Fruit fly (Drosophila melanogaster): Measurements from ENCODE around the gene CG10336.
A peak's percentile ranks its signal among the peaks of the same experiment; 100 is the strongest.

The CG10336 gene

DNA sequence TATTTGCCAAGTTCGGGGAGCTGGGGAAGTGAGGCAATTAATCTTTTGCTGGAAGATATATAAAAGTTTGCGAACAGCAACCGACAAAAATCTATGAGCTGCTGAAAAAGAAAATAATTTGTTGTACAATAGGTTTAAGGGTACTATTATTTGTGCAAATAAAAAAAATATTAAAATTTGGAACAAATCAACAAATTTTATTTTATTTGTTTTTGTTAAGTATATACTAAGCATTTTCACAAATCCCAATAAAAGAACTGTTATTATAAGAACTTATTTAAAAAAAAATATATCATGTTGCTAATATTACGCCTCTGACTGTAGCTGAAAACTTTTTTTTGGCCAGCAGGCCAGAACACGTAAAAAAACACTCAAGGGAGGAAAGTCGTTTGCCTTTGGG is 31.2 kb upstream of the CG10336 start (continued):
- TF ChIP-seq ems (GFP tag; optimal IDR thresholded peaks at IDR 0.05) (no peak), Nf-YC (tag; optimal IDR thresholded peaks at IDR 0.05) (peak; percentile 9), Fer2 (tag; optimal IDR thresholded peaks at IDR 0.05) (peak; percentile 7), Dek (tag; optimal IDR thresholded peaks at IDR 0.05) (no peak), CG13424 (tag; optimal IDR thresholded peaks at IDR 0.05) (peak; percentile 13), crp (GFP tag; optimal IDR thresholded peaks at IDR 0.05) (no peak), unc-4 (GFP tag; IDR thresholded peaks at IDR 0.05; ENCODE audit: partially characterized antibody) (no peak), gem (tag; optimal IDR thresholded peaks at IDR 0.05) (peak; percentile 35), slp2 (GFP tag; optimal IDR thresholded peaks at IDR 0.05) (no peak), Med (GFP tag) (peak; percentile 28), tap (tag; optimal IDR thresholded peaks at IDR 0.05) (no peak), CG11696 (GFP tag; IDR thresholded peaks at IDR 0.05) (0 out of 2 replicates have a peak, but pooled peaks have one; percentile 18), CG17361 (GFP tag; IDR thresholded peaks at IDR 0.05) (peak; percentile 57; the same call in 2 of the 3 replicates), CG17359 (tag; optimal IDR thresholded peaks at IDR 0.05) (peak; percentile 28), Eip74EF (GFP tag; optimal IDR thresholded peaks at IDR 0.05) (peak in 1 of 2 experiments; percentile 5), Taf1 (GFP tag; IDR thresholded peaks at IDR 0.05) (no peak), CG33213 (GFP tag; optimal IDR thresholded peaks at IDR 0.05) (no peak), Gsc (GFP tag; IDR thresholded peaks at IDR 0.05) (no peak), run (tag; optimal IDR thresholded peaks at IDR 0.05) (no peak)

DNA sequence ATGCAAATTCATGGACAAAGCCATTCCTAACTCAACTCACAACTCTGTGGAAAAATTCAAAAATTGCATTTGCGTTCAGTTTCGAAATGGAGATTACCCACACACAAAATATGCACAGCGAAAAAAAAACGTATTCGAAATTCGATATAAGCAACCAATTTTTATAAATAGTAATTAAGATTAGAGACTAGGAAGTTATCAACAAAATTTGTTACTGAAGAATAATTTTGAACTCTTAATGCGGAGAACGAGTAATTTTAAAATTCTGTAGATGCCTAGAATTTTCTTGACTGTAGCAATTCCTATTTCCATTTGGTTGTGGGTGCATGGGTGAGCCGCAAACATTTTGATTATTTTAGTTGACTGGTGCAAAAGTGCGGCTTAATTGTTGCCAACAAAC is 25.9 kb upstream of the CG10336 start:
- TF ChIP-seq Meics (GFP tag; optimal IDR thresholded peaks at IDR 0.05): no peak
- TF ChIP-seq Fer1 (GFP tag; optimal IDR thresholded peaks at IDR 0.05): no peak
- peak; percentile 58 for TF ChIP-seq sens (GFP tag)
- peak; percentile 52 for TF ChIP-seq Drgx (GFP tag; IDR thresholded peaks at IDR 0.05)
- TF ChIP-seq z (GFP tag; IDR thresholded peaks at IDR 0.05): 0 out of 3 replicates have a peak, but pooled peaks have one; percentile 19
- no peak for TF ChIP-seq ham (GFP tag; IDR thresholded peaks at IDR 0.05)
- TF ChIP-seq chif (GFP tag; optimal IDR thresholded peaks at IDR 0.05): no peak
- no peak for TF ChIP-seq YL-1 (GFP tag; optimal IDR thresholded peaks at IDR 0.05)
- TF ChIP-seq onecut (GFP tag; IDR thresholded peaks at IDR 0.05): no peak
- TF ChIP-seq twi (tag; optimal IDR thresholded peaks at IDR 0.05): no peak
- TF ChIP-seq CG6765 (GFP tag; optimal IDR thresholded peaks at IDR 0.05): no peak
- no peak for TF ChIP-seq Hr39 (optimal IDR thresholded peaks at IDR 0.05)
- no peak for TF ChIP-seq Dip3 (GFP tag; optimal IDR thresholded peaks at IDR 0.05)
- no peak for TF ChIP-seq CG30020 (tag; optimal IDR thresholded peaks at IDR 0.05)
- TF ChIP-seq gem (tag; optimal IDR thresholded peaks at IDR 0.05): peak; percentile 3
- TF ChIP-seq Dll (GFP tag; IDR thresholded peaks at IDR 0.05; ENCODE audit: partially characterized antibody): no peak
- TF ChIP-seq CG17328 (GFP tag; IDR thresholded peaks at IDR 0.05): no peak
- TF ChIP-seq CG31388 (GFP tag; optimal IDR thresholded peaks at IDR 0.05): no peak

DNA sequence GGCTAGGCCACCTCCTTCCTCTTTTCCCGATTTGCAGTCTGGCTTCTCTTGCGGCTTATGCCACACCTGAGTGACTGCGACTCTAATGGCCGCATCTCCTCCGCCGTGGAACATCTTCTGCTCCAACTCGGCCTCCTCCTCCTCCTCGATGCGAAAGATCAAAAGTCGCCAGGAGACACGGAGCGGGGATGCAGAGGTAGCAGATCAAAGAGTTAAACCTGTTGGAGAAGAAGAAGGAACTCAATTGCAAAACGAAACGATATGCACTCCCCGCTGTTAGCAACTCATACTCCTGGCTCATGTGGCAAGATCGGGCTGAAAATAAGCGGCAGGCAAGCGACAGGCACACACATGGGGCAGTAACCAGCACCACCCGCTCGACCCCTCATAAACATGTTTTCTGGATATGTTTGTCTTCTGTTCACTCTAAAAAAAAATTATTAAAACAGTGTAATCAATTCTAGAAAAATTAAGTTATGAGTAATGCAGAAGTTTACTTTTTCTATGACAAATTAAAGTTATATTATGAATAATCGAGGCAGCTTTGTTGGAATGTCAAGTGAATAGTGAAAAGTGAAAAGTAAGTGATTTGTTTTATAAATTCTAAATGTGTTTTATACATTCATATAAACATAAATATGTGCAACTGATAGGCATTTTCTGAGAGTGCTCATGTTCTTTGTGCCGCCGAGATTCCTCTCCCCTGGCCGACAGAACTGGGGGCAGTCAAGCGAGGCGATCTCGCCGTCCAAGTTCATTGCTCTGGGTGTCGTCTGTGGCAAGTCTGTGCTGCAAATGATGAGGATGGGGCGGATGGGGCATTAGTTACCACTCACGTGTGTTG is 24.4 kb upstream of the CG10336 start:
- TF ChIP-seq bsh (GFP tag; optimal IDR thresholded peaks at IDR 0.05) (peak; percentile 10 to 58), Ets65A (GFP tag) (peak; percentile 78), sens (GFP tag) (peak; percentile 63), twi (tag; optimal IDR thresholded peaks at IDR 0.05) (peak; percentile 95), Sry-δ (GFP tag; optimal IDR thresholded peaks at IDR 0.05) (no peak), fd64A (GFP tag; optimal IDR thresholded peaks at IDR 0.05) (no peak), croc (GFP tag; conservative IDR thresholded peaks at IDR 0.05) (no peak), tx (GFP tag; optimal IDR thresholded peaks at IDR 0.05) (no peak), CG33213 (GFP tag; optimal IDR thresholded peaks at IDR 0.05) (no peak), pb (GFP tag; optimal IDR thresholded peaks at IDR 0.05) (no peak), corto (GFP tag; optimal IDR thresholded peaks at IDR 0.05) (peak; percentile 48), dati (GFP tag; IDR thresholded peaks at IDR 0.05) (no peak), lbe (GFP tag; optimal IDR thresholded peaks at IDR 0.05) (peak; percentile 62), Elba2 (GFP tag; optimal IDR thresholded peaks at IDR 0.05) (no peak), mld (GFP tag; IDR thresholded peaks at IDR 0.05; ENCODE audit: partially characterized antibody) (no peak), nom (GFP tag; optimal IDR thresholded peaks at IDR 0.05) (peak; percentile 78)
